Worm (Caenorhabditis elegans) whole organism, L2 larva: ENCODE measurements around the gene pqn-39.

Experiments
- R02D3.7 ChIP-seq: fragments of 150-350 bp; optimal IDR thresholded peaks from 2 replicates; lab custom pipeline; 2014; ENCODE audit warnings: missing biosample characterization, missing genetic modification characterization
- ZK546.5 ChIP-seq: sonication (generic microtip); optimal IDR thresholded peaks from 2 replicates; lab custom pipeline; 2017; ENCODE audit warnings: missing biosample characterization, missing genetic modification characterization
- alr-1 ChIP-seq: fragments of 150-350 bp; optimal IDR thresholded peaks from 2 replicates; lab custom pipeline; 2014; ENCODE audit warnings: missing biosample characterization, missing genetic modification characterization
- aly-2 ChIP-seq: fragments of 150-350 bp; optimal IDR thresholded peaks from 2 replicates; lab custom pipeline; 2014; ENCODE audit warnings: missing biosample characterization, missing genetic modification characterization
- ama-1 ChIP-seq: fragments of 150-350 bp; optimal IDR thresholded peaks from 2 replicates; lab custom pipeline; 2018; ENCODE audit warnings: inconsistent platforms
- blmp-1 ChIP-seq: sonication (generic microtip); optimal IDR thresholded peaks from 2 replicates; lab custom pipeline; 2017; ENCODE audit warnings: missing genetic modification characterization, mild to moderate bottlenecking, missing compliant biosample characterization, antibody characterized with exemption, moderate library complexity; ENCODE audit not compliant: insufficient read depth
- ceh-16 ChIP-seq: fragments of 150-350 bp; optimal IDR thresholded peaks from 2 replicates; lab custom pipeline; 2014; ENCODE audit warnings: missing biosample characterization, missing genetic modification characterization
- ceh-82 ChIP-seq: fragments of 150-350 bp; optimal IDR thresholded peaks from 2 replicates; lab custom pipeline; 2014; ENCODE audit warnings: missing biosample characterization, missing genetic modification characterization
- crh-2 ChIP-seq: sonication (generic microtip); optimal IDR thresholded peaks from 2 replicates; lab custom pipeline; 2017; ENCODE audit warnings: missing biosample characterization, missing genetic modification characterization
- dmd-4 ChIP-seq: sonication (generic microtip); optimal IDR thresholded peaks from 2 replicates; lab custom pipeline; 2017; ENCODE audit warnings: missing biosample characterization, missing genetic modification characterization
- egl-27 ChIP-seq: sonication (generic microtip); optimal IDR thresholded peaks from 3 replicates; lab custom pipeline; 2017; ENCODE audit warnings: missing biosample characterization, missing genetic modification reagents, missing genetic modification characterization
- elt-1 ChIP-seq: fragments of 150-350 bp; optimal IDR thresholded peaks from 2 replicates; lab custom pipeline; 2014; ENCODE audit warnings: missing biosample characterization, missing genetic modification characterization
- elt-3 ChIP-seq: sonication (generic microtip); optimal IDR thresholded peaks from 2 replicates; lab custom pipeline; 2017; ENCODE audit warnings: missing biosample characterization, missing genetic modification characterization
- fos-1 ChIP-seq: fragments of 150-350 bp; optimal IDR thresholded peaks from 2 replicates; lab custom pipeline; 2014; ENCODE audit warnings: missing biosample characterization, missing genetic modification characterization
- gmeb-1 ChIP-seq: fragments of 150-350 bp; optimal IDR thresholded peaks from 2 replicates; lab custom pipeline; 2014; ENCODE audit warnings: missing biosample characterization, missing genetic modification characterization
- lin-11 ChIP-seq: fragments of 150-350 bp; sonication (generic microtip); optimal IDR thresholded peaks from 2 replicates; lab custom pipeline; 2014; ENCODE audit warnings: missing biosample characterization, missing genetic modification characterization, inconsistent platforms, mixed read lengths
- lin-13 ChIP-seq: fragments of 150-350 bp; optimal IDR thresholded peaks from 2 replicates; lab custom pipeline; 2014; ENCODE audit warnings: missing biosample characterization, missing genetic modification reagents, missing genetic modification characterization
- lsy-2 ChIP-seq, 2 experiments: fragments of 150-350 bp in 1 of 2; sonication (generic microtip) in 1 of 2; optimal IDR thresholded peaks; 2 replicates each; lab custom pipeline; 2014 to 2017; ENCODE audit warnings: missing biosample characterization in 2 of 2, missing genetic modification characterization in 2 of 2
- mab-5 ChIP-seq: fragments of 150-350 bp; optimal IDR thresholded peaks from 2 replicates; lab custom pipeline; 2014; ENCODE audit warnings: missing biosample characterization, missing genetic modification characterization
- mbf-1 ChIP-seq: sonication (generic microtip); optimal IDR thresholded peaks from 2 replicates; lab custom pipeline; 2017; ENCODE audit warnings: missing biosample characterization, missing genetic modification characterization
- mdl-1 ChIP-seq, 2 experiments: fragments of 150-350 bp in 1 of 2; sonication (generic microtip) in 1 of 2; optimal IDR thresholded peaks; 2 replicates each; lab custom pipeline; 2017; ENCODE audit warnings: missing biosample characterization in 2 of 2, missing genetic modification characterization in 2 of 2
- nhr-11 ChIP-seq: fragments of 150-350 bp; optimal IDR thresholded peaks from 2 replicates; lab custom pipeline; 2014; ENCODE audit warnings: missing biosample characterization, missing genetic modification characterization
- nhr-12 ChIP-seq: fragments of 150-350 bp; optimal IDR thresholded peaks from 2 replicates; lab custom pipeline; 2014; ENCODE audit warnings: missing biosample characterization, missing genetic modification characterization
- nhr-21 ChIP-seq: fragments of 150-350 bp; optimal IDR thresholded peaks from 2 replicates; lab custom pipeline; 2014; ENCODE audit warnings: missing biosample characterization, missing genetic modification characterization
- nhr-237 ChIP-seq: fragments of 150-350 bp; optimal IDR thresholded peaks from 2 replicates; lab custom pipeline; 2014; ENCODE audit warnings: missing biosample characterization, missing genetic modification characterization
- nhr-25 ChIP-seq: fragments of 150-350 bp; sonication (generic microtip); optimal IDR thresholded peaks from 3 replicates; lab custom pipeline; 2014; ENCODE audit warnings: missing biosample characterization, missing genetic modification characterization
- nhr-6 ChIP-seq: fragments of 150-350 bp; optimal IDR thresholded peaks from 2 replicates; lab custom pipeline; 2014; ENCODE audit warnings: missing biosample characterization, missing genetic modification characterization
- nhr-77 ChIP-seq: fragments of 150-350 bp; optimal IDR thresholded peaks from 2 replicates; lab custom pipeline; 2014; ENCODE audit warnings: missing biosample characterization, missing genetic modification characterization
- peb-1 ChIP-seq: fragments of 150-350 bp; optimal IDR thresholded peaks from 2 replicates; lab custom pipeline; 2014; ENCODE audit warnings: missing biosample characterization, missing genetic modification characterization
- sem-4 ChIP-seq: fragments of 150-350 bp; optimal IDR thresholded peaks from 2 replicates; lab custom pipeline; 2014; ENCODE audit warnings: missing biosample characterization, missing genetic modification reagents, missing genetic modification characterization
- skn-1 ChIP-seq: sonication (generic microtip); optimal IDR thresholded peaks from 2 replicates; lab custom pipeline; 2017; ENCODE audit warnings: missing biosample characterization, missing genetic modification characterization
- sma-3 ChIP-seq: sonication (generic microtip); optimal IDR thresholded peaks from 2 replicates; lab custom pipeline; 2016; ENCODE audit warnings: missing genetic modification reagents, missing genetic modification characterization, missing compliant biosample characterization
- snpc-4 ChIP-seq: fragments of 150-350 bp; optimal IDR thresholded peaks from 2 replicates; lab custom pipeline; 2014; ENCODE audit warnings: missing biosample characterization, missing genetic modification characterization
- unc-39 ChIP-seq: fragments of 150-350 bp; optimal IDR thresholded peaks from 2 replicates; lab custom pipeline; 2014; ENCODE audit warnings: missing biosample characterization, missing genetic modification characterization
- unc-55 ChIP-seq: fragments of 150-350 bp; sonication (generic microtip); optimal IDR thresholded peaks from 3 replicates; lab custom pipeline; 2014; ENCODE audit warnings: missing biosample characterization, missing genetic modification reagents, missing genetic modification characterization
- zag-1 ChIP-seq: fragments of 150-350 bp; optimal IDR thresholded peaks from 2 replicates; lab custom pipeline; 2014; ENCODE audit warnings: missing biosample characterization, missing genetic modification characterization
- ztf-11 ChIP-seq: sonication (generic microtip); optimal IDR thresholded peaks from 2 replicates; lab custom pipeline; 2017; ENCODE audit warnings: missing biosample characterization, missing genetic modification characterization
- ztf-4 ChIP-seq: fragments of 150-350 bp; optimal IDR thresholded peaks from 2 replicates; lab custom pipeline; 2014; ENCODE audit warnings: missing biosample characterization, missing genetic modification characterization

Gene pqn-39

ce11 chrX:14015808-14016207 is 47.3 kb upstream of the pqn-39 start (continued):
- no peak for TF ChIP-seq ama-1
- TF ChIP-seq gmeb-1 = peak; percentile 45
- TF ChIP-seq alr-1 (tag; lab: Kevin White, UChicago) = no peak
- peak; percentile 43 for TF ChIP-seq nhr-11 (tag; lab: Kevin White, UChicago)
- TF ChIP-seq aly-2 (tag; lab: Kevin White, UChicago) = no peak
- no peak for TF ChIP-seq mbf-1 (tag; lab: Kevin White, UChicago)
- no peak for TF ChIP-seq unc-39
- peak in 1 of 2 experiments; percentile 49 for TF ChIP-seq mdl-1 (tag; optimal IDR thresholded peaks at IDR 0.05; lab: Kevin White, UChicago)
- peak; percentile 50 for TF ChIP-seq snpc-4 (tag; lab: Kevin White, UChicago)
- TF ChIP-seq sem-4 = peak; percentile 53

- TF ChIP-seq ama-1 (no peak), mbf-1 (tag; lab: Kevin White, UChicago) (no peak), nhr-21 (tag; lab: Kevin White, UChicago) (no peak), nhr-237 (tag; lab: Kevin White, UChicago) (no peak), ZK546.5 (no peak), ceh-16 (tag; lab: Kevin White, UChicago) (no peak), aly-2 (tag; lab: Kevin White, UChicago) (no peak), lin-13 (GFP tag; lab: Kevin White, UChicago) (no peak), unc-55 (GFP tag; lab: Kevin White, UChicago) (no peak), skn-1 (tag; lab: Kevin White, UChicago) (no peak), fos-1 (tag; lab: Kevin White, UChicago) (no peak), lin-11 (tag; lab: Kevin White, UChicago) (no peak), blmp-1 (no peak), mab-5 (tag; lab: Kevin White, UChicago) (no peak), nhr-6 (tag; lab: Kevin White, UChicago) (no peak), elt-3 (tag; lab: Kevin White, UChicago) (no peak), nhr-77 (tag; lab: Kevin White, UChicago) (no peak), unc-39 (no peak), nhr-12 (tag; lab: Kevin White, UChicago) (no peak)
Observed at ce11 chrX:14015366-14015765, 46.9 kb upstream of the pqn-39 start, which contains the start of gene C04C11.25. C04C11.25 (minus strand) TSS chrX:14015466.

ce11 chrX:14012417-14012816 is 43.9 kb upstream of the pqn-39 start, which contains the start of gene tbc-19:
tbc-19 (minus strand) TSS chrX:14012517.
- no peak for TF ChIP-seq nhr-25 (tag; lab: Kevin White, UChicago)
- TF ChIP-seq crh-2 (tag; lab: Kevin White, UChicago) = no peak
- no peak for TF ChIP-seq zag-1
- no peak for TF ChIP-seq dmd-4 (tag; lab: Kevin White, UChicago)
- TF ChIP-seq unc-39 = no peak
- TF ChIP-seq sma-3 (GFP tag; lab: Kevin White, UChicago) = no peak
- TF ChIP-seq ceh-82 (tag; lab: Kevin White, UChicago) = no peak
- TF ChIP-seq mab-5 (tag; lab: Kevin White, UChicago) = no peak
- no peak for TF ChIP-seq fos-1 (tag; lab: Kevin White, UChicago)
- no peak for TF ChIP-seq nhr-237 (tag; lab: Kevin White, UChicago)
- TF ChIP-seq snpc-4 (tag; lab: Kevin White, UChicago) = no peak
- no peak for TF ChIP-seq egl-27 (tag; lab: Kevin White, UChicago)
- TF ChIP-seq ztf-11 (tag; lab: Kevin White, UChicago) = no peak
- no peak for TF ChIP-seq nhr-6 (tag; lab: Kevin White, UChicago)
- no peak for TF ChIP-seq alr-1 (tag; lab: Kevin White, UChicago)
- TF ChIP-seq peb-1 (tag; lab: Kevin White, UChicago) = no peak
- TF ChIP-seq nhr-12 (tag; lab: Kevin White, UChicago) = no peak
- TF ChIP-seq skn-1 (tag; lab: Kevin White, UChicago) = no peak
- TF ChIP-seq R02D3.7 (tag; lab: Kevin White, UChicago) = no peak
- no peak for TF ChIP-seq elt-1

- TF ChIP-seq ztf-4 (tag; lab: Kevin White, UChicago) (no peak), egl-27 (tag; lab: Kevin White, UChicago) (no peak), ztf-11 (tag; lab: Kevin White, UChicago) (no peak), ZK546.5 (no peak), nhr-77 (tag; lab: Kevin White, UChicago) (no peak), sma-3 (GFP tag; lab: Kevin White, UChicago) (no peak), nhr-12 (tag; lab: Kevin White, UChicago) (no peak), lsy-2 (tag; optimal IDR thresholded peaks at IDR 0.05; lab: Kevin White, UChicago) (no peak)
Observed at ce11 chrX:14008130-14008529, 39.7 kb upstream of the pqn-39 start.
